Worm (Caenorhabditis elegans): ENCODE measurements around the gene R05F9.9.

The R05F9.9 gene

DNA sequence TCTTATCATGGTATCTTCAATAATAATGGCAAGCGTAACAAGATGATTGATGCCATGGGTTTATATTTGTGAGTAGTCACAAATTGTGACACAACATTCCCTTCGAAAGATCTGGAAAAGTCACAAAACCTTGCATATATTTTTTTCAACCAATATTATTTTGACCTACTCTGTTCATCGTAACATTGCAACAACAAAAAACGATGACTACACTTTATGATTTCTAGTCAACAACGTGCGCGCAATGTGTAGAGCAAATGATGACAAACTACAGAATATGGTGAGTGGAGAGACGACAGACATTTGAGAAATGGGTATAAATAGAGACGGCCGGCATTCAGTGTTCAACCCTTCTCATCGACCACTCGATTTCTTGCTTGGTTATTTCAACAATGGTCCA is 20.2 kb downstream of the R05F9.9 start, which contains the start of gene gst-7:
Gene gst-7 (plus strand): TSS at position 336 of the 400 bp plus-strand sequence.
- TF ChIP-seq F13H6.1 (tag; optimal IDR thresholded peaks at IDR 0.05) (peak; percentile 23), nhr-129 (tag; optimal IDR thresholded peaks at IDR 0.05) (peak; percentile 26), peb-1 (tag; optimal IDR thresholded peaks at IDR 0.05) (no peak), unc-39 (tag; optimal IDR thresholded peaks at IDR 0.05) (no peak), Y55F3AM.14 (GFP tag; optimal IDR thresholded peaks at IDR 0.05) (no peak), fos-1 (tag; optimal IDR thresholded peaks at IDR 0.05) (peak; percentile 64), nhr-12 (tag; optimal IDR thresholded peaks at IDR 0.05) (no peak), elt-3 (tag; optimal IDR thresholded peaks at IDR 0.05) (no peak), sma-3 (GFP tag; optimal IDR thresholded peaks at IDR 0.05) (peak; percentile 61), nhr-21 (tag; optimal IDR thresholded peaks at IDR 0.05) (no peak), unc-55 (GFP tag; optimal IDR thresholded peaks at IDR 0.05) (peak; percentile 15), nhr-25 (tag; optimal IDR thresholded peaks at IDR 0.05) (peak; percentile 62), C34F6.9 (tag; optimal IDR thresholded peaks at IDR 0.05) (peak; percentile 1), skn-1 (tag; optimal IDR thresholded peaks at IDR 0.05) (peak; percentile 94), lin-13 (GFP tag; optimal IDR thresholded peaks at IDR 0.05) (no peak), gmeb-1 (tag; optimal IDR thresholded peaks at IDR 0.05) (peak; percentile 6), elt-1 (tag; optimal IDR thresholded peaks at IDR 0.05) (no peak), crh-2 (tag; optimal IDR thresholded peaks at IDR 0.05) (peak; percentile 21), aly-2 (tag; optimal IDR thresholded peaks at IDR 0.05) (no peak), lin-11 (tag; optimal IDR thresholded peaks at IDR 0.05) (no peak), sma-9 (GFP tag; optimal IDR thresholded peaks at IDR 0.05) (peak; percentile 75), sma-9 (tag; optimal IDR thresholded peaks at IDR 0.05) (no peak)

DNA sequence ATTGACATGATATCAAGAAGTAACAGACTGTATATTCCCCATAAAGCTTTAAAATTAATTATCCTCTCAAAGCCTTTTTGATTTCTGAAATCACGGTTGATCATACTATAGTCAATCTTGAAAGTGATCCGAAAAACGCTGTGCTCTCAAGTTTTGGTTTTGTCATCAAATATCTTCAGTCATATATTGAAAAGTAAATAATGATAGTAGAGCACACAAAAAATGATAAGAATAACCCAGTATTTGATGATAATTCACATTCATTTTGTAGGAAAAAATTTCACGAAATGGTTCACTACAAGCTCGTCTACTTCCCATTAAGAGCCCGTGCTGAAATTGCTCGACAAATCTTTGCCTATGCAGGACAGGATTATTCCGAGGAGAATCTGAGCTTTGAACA is 22.3 kb downstream of the R05F9.9 start, which contains the start of gene gst-6:
Gene gst-6 (plus strand): TSS at position 263 of the 400 bp plus-strand sequence.
- peak; percentile 46 for TF ChIP-seq skn-1 (tag; optimal IDR thresholded peaks at IDR 0.05)
- peak; percentile 61 for TF ChIP-seq fos-1 (tag; optimal IDR thresholded peaks at IDR 0.05)
- TF ChIP-seq elt-3 (tag; optimal IDR thresholded peaks at IDR 0.05): no peak

DNA sequence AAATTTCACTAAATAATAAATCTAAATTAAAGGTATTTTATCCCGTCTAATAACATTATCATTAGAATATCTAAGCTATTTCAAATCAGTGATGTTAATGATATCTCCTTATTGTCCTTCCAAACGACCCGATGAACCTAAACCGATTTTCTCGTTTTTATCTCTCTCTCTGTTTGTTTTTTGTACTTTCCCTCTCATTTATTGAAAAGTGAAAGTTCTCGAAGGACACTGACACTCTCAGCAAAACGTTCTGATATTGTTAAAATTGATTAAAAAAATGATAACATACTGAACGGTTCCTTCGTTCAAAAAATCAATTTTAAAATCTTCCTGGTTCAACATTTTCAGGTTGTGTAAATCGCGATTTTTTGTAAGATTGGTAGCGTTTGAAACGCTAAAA is 25.8 kb downstream of the R05F9.9 start, which contains the start of gene F11G11.13:
Gene F11G11.13 (minus strand): TSS at position 89 of the 400 bp plus-strand sequence.
- TF ChIP-seq sem-4 (tag; optimal IDR thresholded peaks at IDR 0.05) (peak; percentile 33), nhr-25 (tag; optimal IDR thresholded peaks at IDR 0.05) (peak; percentile 15), sma-9 (GFP tag; optimal IDR thresholded peaks at IDR 0.05) (peak; percentile 15), sma-9 (tag; optimal IDR thresholded peaks at IDR 0.05) (no peak), nhr-129 (tag; optimal IDR thresholded peaks at IDR 0.05) (no peak), dmd-4 (tag; optimal IDR thresholded peaks at IDR 0.05) (no peak), zag-1 (tag; optimal IDR thresholded peaks at IDR 0.05) (no peak), nhr-21 (tag; optimal IDR thresholded peaks at IDR 0.05) (peak; percentile 21), nhr-77 (tag; optimal IDR thresholded peaks at IDR 0.05) (no peak), blmp-1 (tag; optimal IDR thresholded peaks at IDR 0.05; ENCODE audit: insufficient read depth) (peak; percentile 97)

DNA sequence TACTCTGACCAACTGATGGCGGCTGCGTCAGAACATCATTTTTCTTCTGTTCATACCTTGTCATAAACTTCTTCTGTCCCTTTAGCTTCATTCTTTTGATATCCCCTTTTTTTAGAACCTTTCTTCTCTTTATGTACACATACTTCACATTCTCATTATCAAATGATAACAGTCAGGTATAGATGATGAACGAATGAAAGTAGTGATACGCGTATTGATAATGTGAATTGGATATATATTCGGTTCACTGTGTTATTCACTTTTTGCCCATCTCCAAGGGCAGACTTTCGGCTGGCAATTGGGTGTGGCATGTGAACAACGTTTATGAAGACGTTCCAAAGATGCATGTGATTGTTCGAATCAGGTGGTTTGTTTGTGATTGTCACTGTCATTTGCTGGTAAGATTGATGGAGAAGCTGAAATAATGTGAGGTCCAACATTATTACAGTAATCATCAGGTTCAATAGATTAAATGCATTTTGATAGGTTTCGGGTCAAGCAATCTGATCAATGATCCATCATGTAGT is 27.5 kb downstream of the R05F9.9 start, which contains the start of gene F11G11.15:
Gene F11G11.15 (plus strand): TSS at position 511 of the 527 bp plus-strand sequence.
- peak; percentile 63 for TF ChIP-seq blmp-1 (tag; optimal IDR thresholded peaks at IDR 0.05; ENCODE audit: insufficient read depth)
- no peak for TF ChIP-seq ztf-11 (tag; optimal IDR thresholded peaks at IDR 0.05)
- TF ChIP-seq nhr-21 (tag; optimal IDR thresholded peaks at IDR 0.05): peak; percentile 32
- peak; percentile 40 for TF ChIP-seq nhr-25 (tag; optimal IDR thresholded peaks at IDR 0.05)

DNA sequence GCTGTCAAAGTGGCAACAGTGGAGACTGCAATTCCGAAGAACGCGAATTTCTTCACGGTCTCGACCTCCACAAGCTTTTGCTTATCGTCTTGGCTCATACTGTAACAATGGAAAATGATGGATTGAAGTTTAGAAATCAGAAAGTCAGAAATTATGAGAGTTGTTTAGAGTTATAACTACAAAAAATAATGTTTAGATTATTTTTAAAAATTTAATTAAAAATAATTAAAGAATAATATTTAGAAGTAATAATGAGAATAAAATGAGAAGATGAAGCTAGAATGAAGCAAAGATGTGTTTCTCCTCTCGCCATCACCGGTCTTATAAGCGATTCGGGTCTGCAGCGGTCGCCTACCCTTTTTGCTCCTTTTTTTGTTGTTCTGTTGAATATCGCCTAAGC is 28.9 kb downstream of the R05F9.9 start, which contains the start of gene col-73:
Gene col-73 (minus strand): TSS at position 101 of the 400 bp plus-strand sequence.
- no peak for TF ChIP-seq crh-2 (tag; optimal IDR thresholded peaks at IDR 0.05)
- TF ChIP-seq snpc-4 (tag; optimal IDR thresholded peaks at IDR 0.05): no peak
- TF ChIP-seq ZK546.5 (tag; optimal IDR thresholded peaks at IDR 0.05): no peak
- TF ChIP-seq mbf-1 (tag; optimal IDR thresholded peaks at IDR 0.05): no peak
- no peak for TF ChIP-seq ztf-11 (tag; optimal IDR thresholded peaks at IDR 0.05)
- no peak for TF ChIP-seq nhr-11 (tag; optimal IDR thresholded peaks at IDR 0.05)
- TF ChIP-seq nhr-6 (tag; optimal IDR thresholded peaks at IDR 0.05): no peak
- no peak for TF ChIP-seq unc-39 (tag; optimal IDR thresholded peaks at IDR 0.05)

All from whole organism, L2 larva.